Fruit fly (Drosophila melanogaster): ENCODE data around the gene Srp54.

Gene Srp54

dm6 chr2L:9938631-9939256 lies 26.0 kb downstream of the Srp54 start, which contains the start of the genes Datp and CG4619 (continued):
- no peak for TF ChIP-seq zen2 (GFP tag; IDR thresholded peaks at IDR 0.05; ENCODE audit: partially characterized antibody)
- no peak for TF ChIP-seq Scr (GFP tag; IDR thresholded peaks at IDR 0.05; ENCODE audit: partially characterized antibody)
- TF ChIP-seq Abd-B (GFP tag; optimal IDR thresholded peaks at IDR 0.05): no peak
- TF ChIP-seq usp (GFP tag; optimal IDR thresholded peaks at IDR 0.05): no peak
- no peak for TF ChIP-seq chm (GFP tag; IDR thresholded peaks at IDR 0.05)
- no peak for TF ChIP-seq CG6272 (GFP tag; IDR thresholded peaks at IDR 0.05)
- no peak for TF ChIP-seq CG16863 (GFP tag; optimal IDR thresholded peaks at IDR 0.05)
- TF ChIP-seq CoRest (tag; optimal IDR thresholded peaks at IDR 0.05): peak; percentile 23
- TF ChIP-seq vvl (GFP tag; IDR thresholded peaks at IDR 0.05): peak; percentile 63; the same call in 1 of the 2 replicates
- TF ChIP-seq Doc2 (GFP tag; IDR thresholded peaks at IDR 0.05): no peak
- TF ChIP-seq Dll (GFP tag; IDR thresholded peaks at IDR 0.05; ENCODE audit: partially characterized antibody): no peak
- no peak for TF ChIP-seq CG1832 (GFP tag; optimal IDR thresholded peaks at IDR 0.05)
- peak; percentile 32 for TF ChIP-seq CG3281 (GFP tag; optimal IDR thresholded peaks at IDR 0.05)
- TF ChIP-seq dmrt11E (tag; optimal IDR thresholded peaks at IDR 0.05): no peak
- TF ChIP-seq CG1602 (GFP tag; optimal IDR thresholded peaks at IDR 0.05): no peak
- TF ChIP-seq CG12071 (GFP tag; optimal IDR thresholded peaks at IDR 0.05): no peak
- TF ChIP-seq Blimp-1 (GFP tag; optimal IDR thresholded peaks at IDR 0.05): no peak
- no peak for TF ChIP-seq nom (GFP tag; optimal IDR thresholded peaks at IDR 0.05)
- no peak for TF ChIP-seq chn (GFP tag; optimal IDR thresholded peaks at IDR 0.05)
- no peak for TF ChIP-seq ac (GFP tag; optimal IDR thresholded peaks at IDR 0.05)
- TF ChIP-seq Hr39 (optimal IDR thresholded peaks at IDR 0.05): no peak
- TF ChIP-seq CG17829 (tag; optimal IDR thresholded peaks at IDR 0.05): no peak
- TF ChIP-seq Gsc (GFP tag; IDR thresholded peaks at IDR 0.05): no peak
- no peak for TF ChIP-seq Six4 (GFP tag; optimal IDR thresholded peaks at IDR 0.05)
- peak; percentile 24; the same call in 1 of the 3 replicates for TF ChIP-seq croc (GFP tag; conservative IDR thresholded peaks at IDR 0.05)
- no peak for TF ChIP-seq psq (GFP tag; optimal IDR thresholded peaks at IDR 0.05)
- TF ChIP-seq chinmo (GFP tag; IDR thresholded peaks at IDR 0.05; ENCODE audit: partially characterized antibody): no peak
- TF ChIP-seq CG34224 (GFP tag; IDR thresholded peaks at IDR 0.05; ENCODE audit: partially characterized antibody): peak; percentile 43; the same call in 1 of the 3 replicates
- peak; percentile 96 for TF ChIP-seq Med (GFP tag)
- peak; percentile 40 for TF ChIP-seq CG4404 (GFP tag; IDR thresholded peaks at IDR 0.05)
- peak; percentile 38 for TF ChIP-seq pho (GFP tag; optimal IDR thresholded peaks at IDR 0.05)
- no peak for TF ChIP-seq CG13775 (GFP tag; optimal IDR thresholded peaks at IDR 0.05)
- TF ChIP-seq her (GFP tag; optimal IDR thresholded peaks at IDR 0.05): peak; percentile 54
- peak; percentile 40 for TF ChIP-seq CG17186 (GFP tag; optimal IDR thresholded peaks at IDR 0.05)
- TF ChIP-seq CG32772 (GFP tag; IDR thresholded peaks at IDR 0.05): 0 out of 2 replicates have a peak, but pooled peaks have one; percentile 6
- TF ChIP-seq CG7271 (tag; optimal IDR thresholded peaks at IDR 0.05): no peak
- TF ChIP-seq CG3838 (GFP tag; optimal IDR thresholded peaks at IDR 0.05): no peak
- no peak for TF ChIP-seq CG17612 (GFP tag; IDR thresholded peaks at IDR 0.05)
- no peak for TF ChIP-seq seq (GFP tag; IDR thresholded peaks at IDR 0.05)
- no peak for TF ChIP-seq tio (GFP tag; optimal IDR thresholded peaks at IDR 0.05)
- no peak for TF ChIP-seq Hmr (GFP tag; optimal IDR thresholded peaks at IDR 0.05)
- TF ChIP-seq Kr (GFP tag; optimal IDR thresholded peaks at IDR 0.05): no peak
- TF ChIP-seq CG11398 (GFP tag; optimal IDR thresholded peaks at IDR 0.05): no peak
- no peak for TF ChIP-seq CG31365 (tag; optimal IDR thresholded peaks at IDR 0.05)
- peak; percentile 37 for TF ChIP-seq CG14710 (tag; optimal IDR thresholded peaks at IDR 0.05)
- peak; percentile 53; the same call in 2 of the 3 replicates for TF ChIP-seq ken (GFP tag; IDR thresholded peaks at IDR 0.05)
- no peak for TF ChIP-seq CG18011 (GFP tag; optimal IDR thresholded peaks at IDR 0.05)
- no peak for TF ChIP-seq Spps (tag; optimal IDR thresholded peaks at IDR 0.05)
- TF ChIP-seq CG17568 (GFP tag; optimal IDR thresholded peaks at IDR 0.05): no peak
- no peak for TF ChIP-seq CG3065 (GFP tag; optimal IDR thresholded peaks at IDR 0.05)

Data from whole organism, embryonic.